Worm (Caenorhabditis elegans) whole organism, L4 larva: Measurements from ENCODE around the gene fbxa-78.

Experiments used
- D1046.2 ChIP-seq: fragments of 200-800 bp; sonication (Bioruptor generic); IDR thresholded peaks from 2 replicates; pipeline ENCODE4 v1.3.6; 2022; ENCODE audit warnings: missing genetic modification characterization, missing compliant biosample characterization
- nhr-25 ChIP-seq: sonication (generic microtip); optimal IDR thresholded peaks from 2 replicates; lab custom pipeline; 2017; ENCODE audit warnings: missing genetic modification characterization, mild to moderate bottlenecking, missing compliant biosample characterization, antibody characterized with exemption, moderate library complexity, borderline replicate concordance; ENCODE audit not compliant: insufficient read depth
- pha-4 ChIP-seq, 2 experiments: fragments of 150-350 bp in 1 of 2; fragments of 200-800 bp in 1 of 2; sonication (Bioruptor generic) in 1 of 2; IDR thresholded peaks in 1 of 2; optimal IDR thresholded peaks in 1 of 2; 2 replicates each; pipeline versions ENCODE4 v1.3.6 to Lab custom; 2014 to 2022; ENCODE audit warnings: missing genetic modification characterization in 2 of 2, missing genetic modification reagents in 2 of 2, missing biosample characterization in 1 of 2, missing compliant biosample characterization in 1 of 2

ce11 chrIII:1221995-1222394 is 36.3 kb downstream of the fbxa-78 start:
- TF ChIP-seq nhr-25 (tag; lab: Kevin White, UChicago): no peak
- no peak for TF ChIP-seq D1046.2
- TF ChIP-seq pha-4 (GFP tag; IDR thresholded peaks at IDR 0.05; lab: Robert Waterston, UW): no peak
- TF ChIP-seq pha-4 (tag; optimal IDR thresholded peaks at IDR 0.05; lab: Kevin White, UChicago): no peak
